Worm (Caenorhabditis elegans): ENCODE measurements around the gene M05D6.5.

ce11 chrII:8496184-8496583 lies 14.2 kb upstream of the M05D6.5 start:
- TF ChIP-seq nhr-28 (tag; optimal IDR thresholded peaks at IDR 0.05) (no peak), lin-35 (GFP tag; optimal IDR thresholded peaks at IDR 0.05) (no peak), ztf-11 (tag; optimal IDR thresholded peaks at IDR 0.05) (no peak), lsy-2 (tag; optimal IDR thresholded peaks at IDR 0.05) (peak in 1 of 2 experiments; percentile 25), aha-1 (tag; optimal IDR thresholded peaks at IDR 0.05) (no peak), aly-2 (tag; optimal IDR thresholded peaks at IDR 0.05) (no peak), pqm-1 (tag; optimal IDR thresholded peaks at IDR 0.05) (no peak), snpc-4 (tag; optimal IDR thresholded peaks at IDR 0.05) (no peak), ama-1 (optimal IDR thresholded peaks at IDR 0.05) (no peak), ceh-82 (tag; optimal IDR thresholded peaks at IDR 0.05) (no peak), lir-3 (tag; optimal IDR thresholded peaks at IDR 0.05; ENCODE audit: poor library complexity) (no peak), F16B12.6 (tag; optimal IDR thresholded peaks at IDR 0.05) (no peak)
